Fruit fly (Drosophila melanogaster) whole organism, pupa: Measurements from ENCODE around the gene CG2182.
A peak's percentile ranks its signal among the peaks of the same experiment; 100 is the strongest.

Experiments
- EcR ChIP-seq: fragments of 200-800 bp; sonication (Bioruptor generic); optimal IDR thresholded peaks from 3 replicates; lab custom pipeline; 2019; ENCODE audit warnings: missing biosample characterization, missing genetic modification characterization, mild to moderate bottlenecking, moderate library complexity, missing genetic modification reagents
- Snoo ChIP-seq: fragments of 200-800 bp; sonication (Bioruptor generic); optimal IDR thresholded peaks from 3 replicates; lab custom pipeline; 2017; ENCODE audit warnings: missing biosample characterization, mild to moderate bottlenecking, missing genetic modification characterization, inconsistent platforms

- peak; percentile 11 for TF ChIP-seq Snoo
- TF ChIP-seq EcR (GFP tag; lab: Kevin White, UChicago), result no peak
These were observed 34.7 kb upstream of the CG2182 start for dm6 chr3R:5694461-5694860.
